Fruit fly (Drosophila melanogaster) whole organism, embryonic: ENCODE measurements around the gene ClpP.
A peak's percentile ranks its signal among the peaks of the same experiment; 100 is the strongest.

Experiments used
- B-H1 ChIP-seq: fragments of 200-800 bp; sonication (Bioruptor generic); IDR thresholded peaks from 3 replicates; pipeline ENCODE4 v1.3.6; 2022; ENCODE audit warnings: missing biosample characterization, missing genetic modification characterization
- BEAF-32 ChIP-seq: fragments of 200-800 bp; sonication (Bioruptor generic); optimal IDR thresholded peaks from 3 replicates; lab custom pipeline; 2017; ENCODE audit warnings: missing biosample characterization, missing genetic modification characterization, mild to moderate bottlenecking, moderate library complexity, missing genetic modification reagents
- CG10565 ChIP-seq: fragments of 200-800 bp; sonication (Bioruptor generic); optimal IDR thresholded peaks from 3 replicates; lab custom pipeline; 2016; ENCODE audit warnings: missing biosample characterization, mild to moderate bottlenecking, missing genetic modification characterization
- CG11560 ChIP-seq: fragments of 200-800 bp; sonication (Bioruptor generic); IDR thresholded peaks from 3 replicates; pipeline ENCODE4 v1.3.6; 2022; ENCODE audit warnings: missing biosample characterization, missing genetic modification characterization
- CG11723 ChIP-seq: fragments of 200-800 bp; sonication (Bioruptor generic); optimal IDR thresholded peaks from 2 replicates; lab custom pipeline; 2017; ENCODE audit warnings: missing biosample characterization, mild to moderate bottlenecking, missing genetic modification characterization
- CG14710 ChIP-seq: fragments of 200-800 bp; sonication (Bioruptor generic); optimal IDR thresholded peaks from 3 replicates; lab custom pipeline; 2019; ENCODE audit warnings: missing biosample characterization, mild to moderate bottlenecking, missing genetic modification characterization, moderate library complexity
- CG15073 ChIP-seq: fragments of 200-800 bp; sonication (Bioruptor generic); optimal IDR thresholded peaks from 2 replicates; lab custom pipeline; 2016; ENCODE audit warnings: missing biosample characterization, missing genetic modification characterization
- CG1603 ChIP-seq: fragments of 200-800 bp; sonication (Bioruptor generic); optimal IDR thresholded peaks from 2 replicates; lab custom pipeline; 2019; ENCODE audit warnings: missing biosample characterization, mild to moderate bottlenecking, missing genetic modification characterization, moderate library complexity
- CG17612 ChIP-seq: fragments of 200-800 bp; sonication (Bioruptor generic); IDR thresholded peaks from 2 replicates; pipeline ENCODE4 v1.3.6; 2022; ENCODE audit warnings: missing biosample characterization, missing genetic modification characterization
- CG18262 ChIP-seq: fragments of 200-800 bp; optimal IDR thresholded peaks from 3 replicates; lab custom pipeline; 2019; ENCODE audit warnings: missing biosample characterization, mild to moderate bottlenecking, missing genetic modification characterization, moderate library complexity
- CG2875 ChIP-seq: fragments of 200-800 bp; sonication (Bioruptor generic); optimal IDR thresholded peaks from 2 replicates; lab custom pipeline; 2017; ENCODE audit warnings: missing biosample characterization, mild to moderate bottlenecking, missing genetic modification characterization, missing genetic modification reagents
- CG30020 ChIP-seq: fragments of 200-800 bp; optimal IDR thresholded peaks from 2 replicates; lab custom pipeline; 2019; ENCODE audit warnings: missing biosample characterization, mild to moderate bottlenecking, missing genetic modification characterization, moderate library complexity
- CG34376 ChIP-seq: fragments of 200-800 bp; sonication (Bioruptor generic); optimal IDR thresholded peaks from 2 replicates; lab custom pipeline; 2018; ENCODE audit warnings: missing biosample characterization, mild to moderate bottlenecking, missing genetic modification characterization
- CG3838 ChIP-seq: fragments of 200-800 bp; sonication (Bioruptor generic); optimal IDR thresholded peaks from 3 replicates; lab custom pipeline; 2016; ENCODE audit warnings: missing biosample characterization, missing genetic modification characterization
- CG9797 ChIP-seq: fragments of 200-800 bp; sonication (Bioruptor generic); optimal IDR thresholded peaks from 3 replicates; lab custom pipeline; 2018; ENCODE audit warnings: missing biosample characterization, mild to moderate bottlenecking, missing genetic modification characterization
- D19B ChIP-seq: fragments of 200-800 bp; sonication (Bioruptor generic); optimal IDR thresholded peaks from 2 replicates; lab custom pipeline; 2017; ENCODE audit warnings: missing biosample characterization, mild to moderate bottlenecking, missing genetic modification characterization
- Deaf1 ChIP-seq: fragments of 200-800 bp; optimal IDR thresholded peaks from 3 replicates; lab custom pipeline; 2019; ENCODE audit warnings: missing biosample characterization, mild to moderate bottlenecking, missing genetic modification characterization, moderate library complexity
- Doc3 ChIP-seq: fragments of 200-800 bp; sonication (Bioruptor generic); IDR thresholded peaks from 3 replicates; pipeline ENCODE4 v1.3.6; 2022; ENCODE audit warnings: missing biosample characterization, missing genetic modification characterization; ENCODE audit not compliant: partially characterized antibody
- Ets97D ChIP-seq: fragments of 200-800 bp; sonication (Bioruptor generic); optimal IDR thresholded peaks from 3 replicates; lab custom pipeline; 2016; ENCODE audit warnings: missing biosample characterization, missing genetic modification characterization
- H2.0 ChIP-seq: fragments of 200-800 bp; sonication (Bioruptor generic); IDR thresholded peaks from 2 replicates; pipeline ENCODE4 v1.3.6; 2022; ENCODE audit warnings: missing biosample characterization, missing genetic modification characterization
- Hand ChIP-seq: fragments of 200-800 bp; sonication (Bioruptor generic); optimal IDR thresholded peaks from 2 replicates; lab custom pipeline; 2017; ENCODE audit warnings: mild to moderate bottlenecking, missing biosample characterization, missing genetic modification reagents, missing genetic modification characterization
- MESR4 ChIP-seq: fragments of 200-800 bp; sonication (Bioruptor generic); optimal IDR thresholded peaks from 2 replicates; lab custom pipeline; 2018; ENCODE audit warnings: missing biosample characterization, mild to moderate bottlenecking, missing genetic modification characterization, moderate library complexity
- Oli ChIP-seq: fragments of 200-800 bp; sonication (Bioruptor generic); optimal IDR thresholded peaks from 2 replicates; lab custom pipeline; 2018; ENCODE audit warnings: missing biosample characterization, mild to moderate bottlenecking, missing genetic modification characterization, moderate library complexity
- Pdp1 ChIP-seq, 2 experiments: fragments of 200-800 bp; sonication (Bioruptor generic); optimal IDR thresholded peaks; 3 replicates each; lab custom pipeline; 2016; ENCODE audit warnings: missing biosample characterization in 2 of 2, missing genetic modification characterization in 2 of 2, mild to moderate bottlenecking in 1 of 2, moderate library complexity in 1 of 2
- Rfx ChIP-seq: fragments of 200-800 bp; sonication (Bioruptor generic); IDR thresholded peaks from 2 replicates; pipeline ENCODE4 v1.3.6; 2022; ENCODE audit warnings: missing biosample characterization, missing genetic modification characterization
- Taf1 ChIP-seq: fragments of 200-800 bp; sonication (Bioruptor generic); IDR thresholded peaks from 2 replicates; pipeline ENCODE4 v1.3.6; 2022; ENCODE audit warnings: missing biosample characterization, missing genetic modification characterization
- ase ChIP-seq: fragments of 200-800 bp; sonication (Bioruptor generic); IDR thresholded peaks from 3 replicates; pipeline ENCODE4 v1.3.6; 2022; ENCODE audit warnings: missing biosample characterization, missing genetic modification characterization
- cas ChIP-seq: fragments of 200-800 bp; sonication (Bioruptor generic); IDR thresholded peaks from 2 replicates; pipeline ENCODE4 v1.3.6; 2022; ENCODE audit warnings: missing biosample characterization, missing genetic modification characterization
- ci ChIP-seq: fragments of 200-800 bp; sonication (Bioruptor generic); IDR thresholded peaks from 3 replicates; pipeline ENCODE4 v1.3.6; 2022; ENCODE audit warnings: missing biosample characterization, missing genetic modification characterization
- da ChIP-seq: fragments of 200-800 bp; sonication (Bioruptor generic); optimal IDR thresholded peaks from 2 replicates; lab custom pipeline; 2016; ENCODE audit warnings: missing biosample characterization, missing genetic modification characterization
- danr ChIP-seq: fragments of 200-800 bp; sonication (Bioruptor generic); IDR thresholded peaks from 2 replicates; pipeline ENCODE4 v1.3.6; 2022; ENCODE audit warnings: missing biosample characterization, missing genetic modification characterization
- dm ChIP-seq: fragments of 200-800 bp; sonication (Bioruptor generic); optimal IDR thresholded peaks from 3 replicates; lab custom pipeline; 2016; ENCODE audit warnings: missing biosample characterization, missing genetic modification characterization
- dysf ChIP-seq: fragments of 200-800 bp; sonication (Bioruptor generic); IDR thresholded peaks from 3 replicates; pipeline ENCODE4 v1.3.6; 2022; ENCODE audit warnings: missing biosample characterization, missing genetic modification characterization
- ems ChIP-seq: fragments of 200-800 bp; sonication (Bioruptor generic); optimal IDR thresholded peaks from 3 replicates; lab custom pipeline; 2016; ENCODE audit warnings: missing biosample characterization, missing genetic modification characterization
- en ChIP-seq: fragments of 200-800 bp; sonication (Bioruptor generic); optimal IDR thresholded peaks from 2 replicates; lab custom pipeline; 2016; ENCODE audit warnings: missing biosample characterization, missing genetic modification characterization
- ewg ChIP-seq: fragments of 200-800 bp; sonication (Bioruptor generic); optimal IDR thresholded peaks from 3 replicates; lab custom pipeline; 2017; ENCODE audit warnings: mild to moderate bottlenecking, missing biosample characterization, missing genetic modification reagents, missing genetic modification characterization
- knrl ChIP-seq: fragments of 200-800 bp; sonication (Bioruptor generic); IDR thresholded peaks from 3 replicates; pipeline ENCODE4 v1.3.6; 2022; ENCODE audit warnings: missing biosample characterization, missing genetic modification characterization; ENCODE audit not compliant: partially characterized antibody
- lilli ChIP-seq: fragments of 200-800 bp; sonication (Bioruptor generic); optimal IDR thresholded peaks from 3 replicates; lab custom pipeline; 2016; ENCODE audit warnings: missing biosample characterization, missing genetic modification characterization
- mam ChIP-seq: fragments of 200-800 bp; sonication (Bioruptor generic); optimal IDR thresholded peaks from 3 replicates; lab custom pipeline; 2016; ENCODE audit warnings: missing biosample characterization, missing genetic modification characterization
- pb ChIP-seq: fragments of 200-800 bp; sonication (Bioruptor generic); optimal IDR thresholded peaks from 3 replicates; lab custom pipeline; 2016; ENCODE audit warnings: missing biosample characterization, missing genetic modification characterization
- pfk ChIP-seq: fragments of 200-800 bp; sonication (Bioruptor generic); optimal IDR thresholded peaks from 2 replicates; lab custom pipeline; 2018; ENCODE audit warnings: missing biosample characterization, mild to moderate bottlenecking, missing genetic modification characterization, moderate library complexity
- pum ChIP-seq: fragments of 200-800 bp; sonication (Bioruptor generic); optimal IDR thresholded peaks from 2 replicates; lab custom pipeline; 2016; ENCODE audit warnings: missing biosample characterization, missing genetic modification characterization
- ro ChIP-seq: fragments of 200-800 bp; sonication (Bioruptor generic); IDR thresholded peaks from 2 replicates; pipeline ENCODE4 v1.3.6; 2022; ENCODE audit warnings: missing biosample characterization, missing genetic modification characterization
- row ChIP-seq: fragments of 200-800 bp; sonication (Bioruptor generic); IDR thresholded peaks from 3 replicates; pipeline ENCODE4 v1.3.6; 2022; ENCODE audit warnings: missing biosample characterization, missing genetic modification characterization
- slp2 ChIP-seq: fragments of 200-800 bp; sonication (Bioruptor generic); optimal IDR thresholded peaks from 2 replicates; lab custom pipeline; 2016; ENCODE audit warnings: missing biosample characterization, missing genetic modification characterization
- sna ChIP-seq: fragments of 200-800 bp; sonication (Bioruptor generic); IDR thresholded peaks from 2 replicates; pipeline ENCODE4 v1.3.6; 2022; ENCODE audit warnings: missing biosample characterization, missing genetic modification characterization; ENCODE audit not compliant: partially characterized antibody
- vvl ChIP-seq: fragments of 200-800 bp; sonication (Bioruptor generic); IDR thresholded peaks from 2 replicates; pipeline ENCODE4 v1.3.6; 2022; ENCODE audit warnings: missing biosample characterization, missing genetic modification characterization
- zf30C ChIP-seq: fragments of 200-800 bp; sonication (Bioruptor generic); optimal IDR thresholded peaks from 3 replicates; lab custom pipeline; 2018; ENCODE audit warnings: missing biosample characterization, mild to moderate bottlenecking, missing genetic modification characterization
- zfh1 ChIP-seq: fragments of 200-800 bp; sonication (Bioruptor generic); IDR thresholded peaks from 3 replicates; pipeline ENCODE4 v1.3.6; 2022; ENCODE audit warnings: missing biosample characterization, missing genetic modification characterization

The ClpP gene

DNA sequence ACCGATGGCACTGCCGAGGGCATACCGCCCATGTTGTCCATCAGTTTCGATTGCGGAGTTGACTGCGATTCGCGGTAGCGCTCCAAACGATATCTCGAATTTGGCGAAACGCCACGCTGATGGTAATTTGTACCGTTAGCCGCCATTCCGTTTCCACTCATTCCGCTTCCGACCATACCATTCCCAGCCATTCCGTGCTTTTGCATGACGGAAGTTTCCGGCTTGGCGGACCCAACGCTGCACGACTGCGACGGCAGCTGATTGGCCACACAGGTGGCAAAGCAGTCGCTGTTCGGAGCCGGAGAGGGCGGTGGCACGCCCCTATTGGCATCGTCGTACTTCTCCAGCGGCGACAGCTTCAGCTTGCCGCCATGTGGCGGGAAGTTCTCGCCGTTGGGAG is 15.7 kb downstream of the ClpP start:
- TF ChIP-seq Doc3 (GFP tag; lab: Robert Waterston, UW) = 0 out of 3 replicates have a peak, but pooled peaks have one; percentile 32
- TF ChIP-seq Pdp1 (GFP tag; optimal IDR thresholded peaks at IDR 0.05; lab: Kevin White, UChicago) = no peak
- TF ChIP-seq ci (GFP tag; lab: Robert Waterston, UW) = 0 out of 3 replicates have a peak, but pooled peaks have one; percentile 33
- TF ChIP-seq CG11560 (tag; lab: Robert Waterston, UW) = 0 out of 3 replicates have a peak, but pooled peaks have one; percentile 35
- peak; percentile 49 for TF ChIP-seq CG30020 (tag; lab: Kevin White, UChicago)
- TF ChIP-seq dysf = 0 out of 3 replicates have a peak, but pooled peaks have one; percentile 28
- TF ChIP-seq ro (GFP tag; lab: Robert Waterston, UW) = no peak
- TF ChIP-seq ase (GFP tag; lab: Robert Waterston, UW) = 0 out of 3 replicates have a peak, but pooled peaks have one; percentile 11
- TF ChIP-seq Ets97D (GFP tag; lab: Kevin White, UChicago) = peak; percentile 11
- TF ChIP-seq da (GFP tag; lab: Kevin White, UChicago) = peak; percentile 13
- TF ChIP-seq CG17612 (GFP tag; lab: Robert Waterston, UW) = 0 out of 2 replicates have a peak, but pooled peaks have one; percentile 28
- no peak for TF ChIP-seq zf30C (GFP tag; lab: Kevin White, UChicago)
- peak; percentile 86 for TF ChIP-seq pfk (GFP tag; lab: Kevin White, UChicago)
- TF ChIP-seq CG1603 (tag; lab: Kevin White, UChicago) = peak; percentile 67
- TF ChIP-seq lilli = no peak
- peak; percentile 18 for TF ChIP-seq CG11723

DNA sequence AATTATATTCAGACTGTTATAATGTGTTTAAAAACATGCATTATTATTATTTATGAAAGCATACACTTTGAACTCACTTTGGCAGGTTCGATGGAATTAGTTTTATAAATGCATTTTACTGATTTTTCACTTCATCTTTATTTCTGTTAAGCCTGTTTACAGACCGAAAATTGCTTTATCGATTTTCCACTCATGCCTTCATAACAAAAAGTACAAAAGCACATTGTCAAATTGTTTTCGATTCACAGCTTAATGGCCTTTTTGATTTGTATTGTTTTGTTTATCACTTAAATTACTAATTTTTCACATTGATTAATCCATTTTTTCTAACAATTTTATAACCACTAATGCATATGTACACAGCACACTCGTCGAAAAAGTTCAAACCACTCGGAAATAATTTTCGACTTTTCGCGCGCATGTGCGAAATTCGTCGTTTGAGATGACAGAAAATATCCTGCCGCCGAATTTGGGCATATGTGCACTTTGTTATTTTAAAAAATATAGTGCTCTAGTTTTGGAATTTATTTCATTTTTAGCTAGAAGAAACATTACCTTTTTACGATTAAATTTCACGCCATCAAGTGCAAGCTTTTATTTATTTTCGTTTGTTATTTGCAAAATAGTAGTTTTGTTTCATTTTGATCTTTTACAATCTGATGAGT is 17.1 kb downstream of the ClpP start, which contains the start of gene rho-5:
TSS of gene rho-5 (minus strand) at position 296 of the 665 bp plus-strand sequence.
- TF ChIP-seq CG15073 (no peak), zfh1 (no peak), sna (GFP tag; lab: Robert Waterston, UW) (no peak), CG10565 (GFP tag; lab: Kevin White, UChicago) (no peak), knrl (GFP tag; lab: Robert Waterston, UW) (no peak), mam (peak; percentile 5), CG18262 (tag; lab: Kevin White, UChicago) (no peak), danr (GFP tag; lab: Robert Waterston, UW) (no peak), Taf1 (GFP tag; lab: Robert Waterston, UW) (no peak), pum (GFP tag; lab: Kevin White, UChicago) (no peak), row (GFP tag; lab: Robert Waterston, UW) (peak; percentile 60), ewg (GFP tag; lab: Kevin White, UChicago) (peak; percentile 97), B-H1 (GFP tag; lab: Robert Waterston, UW) (no peak), pb (GFP tag; lab: Kevin White, UChicago) (no peak), cas (GFP tag; lab: Robert Waterston, UW) (no peak), CG34376 (GFP tag; lab: Kevin White, UChicago) (no peak), dm (GFP tag; lab: Kevin White, UChicago) (no peak), MESR4 (GFP tag; lab: Kevin White, UChicago) (peak; percentile 7), CG14710 (tag; lab: Kevin White, UChicago) (no peak), en (GFP tag; lab: Kevin White, UChicago) (no peak), Oli (tag; lab: Kevin White, UChicago) (no peak), ems (GFP tag; lab: Kevin White, UChicago) (no peak), slp2 (GFP tag; lab: Kevin White, UChicago) (no peak), D19B (peak; percentile 65), H2.0 (GFP tag; lab: Robert Waterston, UW) (no peak), CG3838 (GFP tag; lab: Kevin White, UChicago) (no peak), Rfx (peak; percentile 45; the same call in 1 of the 2 replicates), BEAF-32 (GFP tag; lab: Kevin White, UChicago) (peak; percentile 8), vvl (no peak), Deaf1 (no peak), CG2875 (no peak), CG9797 (GFP tag; lab: Kevin White, UChicago) (no peak), Hand (GFP tag; lab: Kevin White, UChicago) (no peak)
